Fruit fly (Drosophila melanogaster) whole organism, embryonic: ENCODE results near the gene sesB.

Source experiments
- Atf3 ChIP-seq: fragments of 200-800 bp; sonication (Bioruptor generic); optimal IDR thresholded peaks from 3 replicates; lab custom pipeline; 2016; ENCODE audit warnings: missing biosample characterization, missing genetic modification characterization
- Atf6 ChIP-seq: fragments of 200-800 bp; sonication (Bioruptor generic); IDR thresholded peaks from 2 replicates; pipeline ENCODE4 v1.3.6; 2022; ENCODE audit warnings: missing biosample characterization, missing genetic modification characterization
- CG10654 ChIP-seq: fragments of 200-800 bp; sonication (Bioruptor generic); optimal IDR thresholded peaks from 2 replicates; lab custom pipeline; 2016; ENCODE audit warnings: missing biosample characterization, missing genetic modification characterization
- CG12155 ChIP-seq: fragments of 200-800 bp; sonication (Bioruptor generic); optimal IDR thresholded peaks from 3 replicates; lab custom pipeline; 2016; ENCODE audit warnings: missing biosample characterization, missing genetic modification characterization
- CG12299 ChIP-seq: fragments of 200-800 bp; sonication (Bioruptor generic); optimal IDR thresholded peaks from 2 replicates; lab custom pipeline; 2018; ENCODE audit warnings: missing biosample characterization, mild to moderate bottlenecking, missing genetic modification characterization
- CG1529 ChIP-seq: fragments of 200-800 bp; sonication (Bioruptor generic); optimal IDR thresholded peaks from 3 replicates; lab custom pipeline; 2018; ENCODE audit warnings: missing biosample characterization, missing genetic modification characterization
- CG1602 ChIP-seq: fragments of 200-800 bp; sonication (Bioruptor generic); optimal IDR thresholded peaks from 3 replicates; lab custom pipeline; 2016; ENCODE audit warnings: missing biosample characterization, missing genetic modification characterization
- CG17568 ChIP-seq: fragments of 200-800 bp; sonication (Bioruptor generic); optimal IDR thresholded peaks from 2 replicates; lab custom pipeline; 2018; ENCODE audit warnings: missing biosample characterization, mild to moderate bottlenecking, missing genetic modification characterization, moderate library complexity
- CG18011 ChIP-seq: fragments of 200-800 bp; sonication (Bioruptor generic); optimal IDR thresholded peaks from 2 replicates; lab custom pipeline; 2017; ENCODE audit warnings: missing biosample characterization, missing genetic modification characterization, mild to moderate bottlenecking, moderate library complexity, missing genotype
- CG18599 ChIP-seq: fragments of 200-800 bp; sonication (Bioruptor generic); optimal IDR thresholded peaks from 3 replicates; lab custom pipeline; 2017; ENCODE audit warnings: missing biosample characterization, missing genetic modification characterization, mild to moderate bottlenecking, moderate library complexity, missing genetic modification reagents
- CG4282 ChIP-seq: fragments of 200-800 bp; sonication (Bioruptor generic); optimal IDR thresholded peaks from 2 replicates; lab custom pipeline; 2016; ENCODE audit warnings: missing biosample characterization, missing genetic modification characterization
- CG6654 ChIP-seq: fragments of 200-800 bp; sonication (Bioruptor generic); optimal IDR thresholded peaks from 2 replicates; lab custom pipeline; 2017; ENCODE audit warnings: missing biosample characterization, mild to moderate bottlenecking, missing genetic modification characterization
- CG7271 ChIP-seq: fragments of 200-800 bp; sonication (Bioruptor generic); optimal IDR thresholded peaks from 2 replicates; lab custom pipeline; 2018; ENCODE audit warnings: missing biosample characterization, mild to moderate bottlenecking, missing genetic modification characterization, moderate library complexity
- CG7357 ChIP-seq: fragments of 200-800 bp; sonication (Bioruptor generic); IDR thresholded peaks from 3 replicates; pipeline ENCODE4 v1.3.6; 2022; ENCODE audit warnings: missing biosample characterization, missing genetic modification characterization
- CG7372 ChIP-seq: fragments of 200-800 bp; sonication (Bioruptor generic); IDR thresholded peaks from 2 replicates; pipeline ENCODE4 v1.3.6; 2022; ENCODE audit warnings: missing biosample characterization, missing genetic modification characterization
- CG8478 ChIP-seq: fragments of >200 bp; optimal IDR thresholded peaks from 2 replicates; lab custom pipeline; 2018
- CG9609 ChIP-seq: fragments of 200-800 bp; sonication (Bioruptor generic); optimal IDR thresholded peaks from 3 replicates; lab custom pipeline; 2016; ENCODE audit warnings: missing biosample characterization, missing genetic modification characterization
- CG9817 ChIP-seq: fragments of 200-800 bp; sonication (Bioruptor generic); optimal IDR thresholded peaks from 2 replicates; lab custom pipeline; 2018; ENCODE audit warnings: missing biosample characterization, mild to moderate bottlenecking, missing genetic modification characterization, moderate library complexity
- CoRest ChIP-seq: fragments of 200-800 bp; sonication (Bioruptor generic); optimal IDR thresholded peaks from 3 replicates; lab custom pipeline; 2018; ENCODE audit warnings: missing biosample characterization, mild to moderate bottlenecking, missing genetic modification characterization, moderate library complexity
- GATAe ChIP-seq: fragments of 200-800 bp; sonication (Bioruptor generic); conservative IDR thresholded peaks from 2 replicates; pipeline ENCODE4 v1.3.6; 2022; ENCODE audit warnings: missing biosample characterization, missing genetic modification characterization
- Gsc ChIP-seq: fragments of 200-800 bp; sonication (Bioruptor generic); IDR thresholded peaks from 2 replicates; pipeline ENCODE4 v1.3.6; 2022; ENCODE audit warnings: missing biosample characterization, missing genetic modification characterization
- HmgZ ChIP-seq: fragments of 200-800 bp; sonication (Bioruptor generic); optimal IDR thresholded peaks from 2 replicates; lab custom pipeline; 2018; ENCODE audit warnings: missing biosample characterization, mild to moderate bottlenecking, missing genetic modification characterization
- Hr39 ChIP-seq: fragments of >200 bp; optimal IDR thresholded peaks from 2 replicates; lab custom pipeline; 2017
- NFAT ChIP-seq: fragments of 200-800 bp; sonication (Bioruptor generic); IDR thresholded peaks from 2 replicates; pipeline ENCODE4 v1.3.6; 2022; ENCODE audit warnings: missing biosample characterization, missing genetic modification characterization
- Six4 ChIP-seq: fragments of 200-800 bp; sonication (Bioruptor generic); optimal IDR thresholded peaks from 2 replicates; lab custom pipeline; 2016; ENCODE audit warnings: missing biosample characterization, missing genetic modification characterization
- ara ChIP-seq: fragments of 200-800 bp; sonication (Bioruptor generic); IDR thresholded peaks from 2 replicates; pipeline ENCODE4 v1.3.6; 2022; ENCODE audit warnings: missing biosample characterization, missing genetic modification characterization
- ash1 ChIP-seq: fragments of 200-800 bp; sonication (Bioruptor generic); optimal IDR thresholded peaks from 2 replicates; lab custom pipeline; 2018; ENCODE audit warnings: missing biosample characterization, mild to moderate bottlenecking, missing genetic modification characterization
- bab2 ChIP-seq: fragments of 200-800 bp; sonication (Bioruptor generic); optimal IDR thresholded peaks from 2 replicates; lab custom pipeline; 2016; ENCODE audit warnings: missing biosample characterization, missing genetic modification characterization
- bsh ChIP-seq, 2 experiments: fragments of 200-800 bp; sonication (Bioruptor generic); optimal IDR thresholded peaks; 2 replicates each; lab custom pipeline; 2017 to 2018; ENCODE audit warnings: mild to moderate bottlenecking in 2 of 2, missing biosample characterization in 2 of 2, missing genetic modification characterization in 2 of 2, moderate library complexity in 1 of 2
- corto ChIP-seq: fragments of 200-800 bp; sonication (Bioruptor generic); optimal IDR thresholded peaks from 2 replicates; lab custom pipeline; 2016; ENCODE audit warnings: missing biosample characterization, mild to moderate bottlenecking, missing genetic modification characterization, moderate library complexity
- croc ChIP-seq: fragments of 200-800 bp; sonication (Bioruptor generic); conservative IDR thresholded peaks from 3 replicates; pipeline ENCODE4 v1.3.6; 2022; ENCODE audit warnings: missing biosample characterization, missing genetic modification characterization
- crp ChIP-seq, 2 experiments: fragments of 200-800 bp; sonication (Bioruptor generic); optimal IDR thresholded peaks; 2 replicates in 1 of 2; 3 replicates in 1 of 2; lab custom pipeline; 2017; ENCODE audit warnings: missing biosample characterization in 2 of 2, missing genetic modification characterization in 2 of 2, mild to moderate bottlenecking in 1 of 2, moderate library complexity in 1 of 2
- dmrt99B ChIP-seq: fragments of 200-800 bp; sonication (Bioruptor generic); optimal IDR thresholded peaks from 2 replicates; lab custom pipeline; 2018; ENCODE audit warnings: missing biosample characterization, mild to moderate bottlenecking, missing genetic modification characterization, moderate library complexity
- dysf ChIP-seq: fragments of 200-800 bp; sonication (Bioruptor generic); IDR thresholded peaks from 3 replicates; pipeline ENCODE4 v1.3.6; 2022; ENCODE audit warnings: missing biosample characterization, missing genetic modification characterization
- gcm2 ChIP-seq: fragments of 200-800 bp; sonication (Bioruptor generic); optimal IDR thresholded peaks from 2 replicates; lab custom pipeline; 2016; ENCODE audit warnings: missing biosample characterization, missing genetic modification characterization
- gem ChIP-seq: fragments of 200-800 bp; sonication (Bioruptor generic); optimal IDR thresholded peaks from 2 replicates; lab custom pipeline; 2019; ENCODE audit warnings: missing biosample characterization, mild to moderate bottlenecking, missing genetic modification characterization, moderate library complexity
- gro ChIP-seq: fragments of 200-800 bp; sonication (Bioruptor generic); optimal IDR thresholded peaks from 2 replicates; lab custom pipeline; 2016; ENCODE audit warnings: missing biosample characterization, missing genetic modification characterization
- ham ChIP-seq: fragments of 200-800 bp; sonication (Bioruptor generic); IDR thresholded peaks from 2 replicates; pipeline ENCODE4 v1.3.6; 2022; ENCODE audit warnings: missing biosample characterization, missing genetic modification characterization
- ind ChIP-seq: fragments of 200-800 bp; sonication (Bioruptor generic); optimal IDR thresholded peaks from 3 replicates; lab custom pipeline; 2016; ENCODE audit warnings: missing biosample characterization, missing genetic modification characterization
- jing ChIP-seq: fragments of 200-800 bp; sonication (Bioruptor generic); optimal IDR thresholded peaks from 2 replicates; lab custom pipeline; 2018; ENCODE audit warnings: missing biosample characterization, mild to moderate bottlenecking, missing genetic modification characterization
- knrl ChIP-seq: fragments of 200-800 bp; sonication (Bioruptor generic); IDR thresholded peaks from 3 replicates; pipeline ENCODE4 v1.3.6; 2022; ENCODE audit warnings: missing biosample characterization, missing genetic modification characterization; ENCODE audit not compliant: partially characterized antibody
- maf-S ChIP-seq: fragments of 200-800 bp; sonication (Bioruptor generic); optimal IDR thresholded peaks from 2 replicates; lab custom pipeline; 2016; ENCODE audit warnings: missing biosample characterization, missing genetic modification characterization
- pros ChIP-seq: fragments of 200-800 bp; sonication (Bioruptor generic); optimal IDR thresholded peaks from 3 replicates; lab custom pipeline; 2019; ENCODE audit warnings: missing biosample characterization, mild to moderate bottlenecking, missing genetic modification characterization, moderate library complexity
- ro ChIP-seq: fragments of 200-800 bp; sonication (Bioruptor generic); IDR thresholded peaks from 2 replicates; pipeline ENCODE4 v1.3.6; 2022; ENCODE audit warnings: missing biosample characterization, missing genetic modification characterization
- salm ChIP-seq: fragments of 200-800 bp; sonication (Bioruptor generic); optimal IDR thresholded peaks from 2 replicates; lab custom pipeline; 2018; ENCODE audit warnings: missing biosample characterization, mild to moderate bottlenecking, missing genetic modification characterization
- sd ChIP-seq: fragments of 200-800 bp; sonication (Bioruptor generic); optimal IDR thresholded peaks from 3 replicates; lab custom pipeline; 2018; ENCODE audit warnings: missing biosample characterization, mild to moderate bottlenecking, missing genetic modification characterization, moderate library complexity
- sens-2 ChIP-seq: fragments of 200-800 bp; sonication (Bioruptor generic); IDR thresholded peaks from 2 replicates; pipeline ENCODE4 v1.3.6; 2022; ENCODE audit warnings: missing biosample characterization, missing genetic modification characterization
- slbo ChIP-seq: fragments of 200-800 bp; sonication (Bioruptor generic); IDR thresholded peaks from 2 replicates; pipeline ENCODE4 v1.3.6; 2022; ENCODE audit warnings: missing biosample characterization, missing genetic modification characterization
- sna ChIP-seq: fragments of 200-800 bp; sonication (Bioruptor generic); IDR thresholded peaks from 2 replicates; pipeline ENCODE4 v1.3.6; 2022; ENCODE audit warnings: missing biosample characterization, missing genetic modification characterization; ENCODE audit not compliant: partially characterized antibody
- so ChIP-seq: fragments of 200-800 bp; sonication (Bioruptor generic); IDR thresholded peaks from 3 replicates; pipeline ENCODE4 v1.3.6; 2022; ENCODE audit warnings: missing biosample characterization, missing genetic modification characterization
- zfh1 ChIP-seq: fragments of 200-800 bp; sonication (Bioruptor generic); IDR thresholded peaks from 3 replicates; pipeline ENCODE4 v1.3.6; 2022; ENCODE audit warnings: missing biosample characterization, missing genetic modification characterization

The sesB gene

DNA sequence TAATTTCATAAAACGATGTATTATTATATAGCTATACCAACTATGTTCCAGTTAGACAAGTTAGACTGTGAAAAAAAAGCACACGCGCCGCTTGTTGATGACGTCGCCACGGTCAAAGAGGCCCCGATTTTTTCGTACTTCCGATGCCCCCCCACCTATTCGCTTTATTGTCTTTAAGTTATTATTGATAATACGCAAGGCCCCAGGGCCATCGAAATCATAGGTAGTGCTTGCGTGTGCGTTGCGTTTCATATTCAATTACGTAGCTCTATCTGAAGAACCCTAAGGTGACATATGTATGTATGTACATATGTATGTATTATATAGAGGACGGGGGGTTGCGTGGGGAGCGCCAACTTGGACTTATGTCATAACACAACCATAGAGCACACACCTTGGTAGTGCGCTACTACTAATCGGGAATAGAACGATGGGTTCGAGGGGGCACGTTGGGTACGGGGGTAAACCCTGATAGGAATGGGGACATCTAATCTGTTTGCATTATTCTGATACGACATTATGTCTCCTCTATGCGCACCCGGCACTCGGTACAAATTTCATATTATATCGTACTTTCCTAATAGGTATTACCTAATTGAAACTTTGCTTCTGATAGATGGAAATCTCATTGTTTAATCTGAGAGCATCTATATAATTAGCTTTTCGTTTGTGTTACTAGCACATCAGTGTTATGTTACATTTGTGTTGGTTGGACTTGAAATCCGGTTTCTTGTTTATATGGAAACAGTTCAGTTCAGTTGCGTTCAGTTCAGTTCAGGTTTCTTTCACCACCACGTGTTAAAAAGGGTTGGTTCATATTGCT is 46.9 kb downstream of the sesB start (continued):
- no peak for TF ChIP-seq sna
- no peak for TF ChIP-seq bab2
- TF ChIP-seq CG7357 (GFP tag; lab: Robert Waterston, UW) = no peak
- TF ChIP-seq CG12155 (GFP tag; lab: Kevin White, UChicago) = no peak
- TF ChIP-seq maf-S (GFP tag; lab: Kevin White, UChicago) = no peak
- TF ChIP-seq CG17568 (GFP tag; lab: Kevin White, UChicago) = no peak
- TF ChIP-seq CG1529 (GFP tag; lab: Kevin White, UChicago) = no peak
- TF ChIP-seq CG10654 = no peak
- peak; percentile 16; the same call in 1 of the 2 replicates for TF ChIP-seq slbo (GFP tag; lab: Robert Waterston, UW)
- no peak for TF ChIP-seq ham (GFP tag; lab: Robert Waterston, UW)
- TF ChIP-seq gro = no peak
- no peak for TF ChIP-seq CG4282
- TF ChIP-seq CoRest (tag; lab: Kevin White, UChicago) = no peak
- no peak for TF ChIP-seq Atf3 (GFP tag; lab: Kevin White, UChicago)
- TF ChIP-seq CG7372 (GFP tag; lab: Robert Waterston, UW) = no peak
- no peak for TF ChIP-seq CG9817 (tag; lab: Kevin White, UChicago)
- no peak for TF ChIP-seq so
- no peak for TF ChIP-seq gcm2 (GFP tag; lab: Kevin White, UChicago)
- no peak for TF ChIP-seq pros (GFP tag; lab: Kevin White, UChicago)
- no peak for TF ChIP-seq jing
- TF ChIP-seq CG12299 = no peak
- TF ChIP-seq CG8478 (lab: Kevin White, UChicago) = no peak
- no peak for TF ChIP-seq Gsc (GFP tag; lab: Robert Waterston, UW)
- no peak for TF ChIP-seq ro (GFP tag; lab: Robert Waterston, UW)
- no peak for TF ChIP-seq ind (GFP tag; lab: Kevin White, UChicago)
- peak; percentile 41 for TF ChIP-seq CG18599
- peak; percentile 90 for TF ChIP-seq GATAe (GFP tag; lab: Robert Waterston, UW)
- TF ChIP-seq sd = peak; percentile 44
- TF ChIP-seq Atf6 (GFP tag; lab: Robert Waterston, UW) = no peak
- no peak for TF ChIP-seq ara (GFP tag; lab: Robert Waterston, UW)
- no peak for TF ChIP-seq ash1 (GFP tag; lab: Kevin White, UChicago)
- no peak for TF ChIP-seq sens-2
- no peak for TF ChIP-seq dmrt99B
- no peak for TF ChIP-seq Six4
- TF ChIP-seq CG9609 (GFP tag; lab: Kevin White, UChicago) = no peak
- TF ChIP-seq crp (GFP tag; optimal IDR thresholded peaks at IDR 0.05; lab: Kevin White, UChicago) = no peak
- no peak for TF ChIP-seq Hr39 (lab: Kevin White, UChicago)
- TF ChIP-seq gem (tag; lab: Kevin White, UChicago) = no peak
- peak; percentile 31 for TF ChIP-seq HmgZ (tag; lab: Kevin White, UChicago)
- TF ChIP-seq salm (tag; lab: Kevin White, UChicago) = no peak
- no peak for TF ChIP-seq NFAT (GFP tag; lab: Robert Waterston, UW)
- TF ChIP-seq croc (GFP tag; lab: Robert Waterston, UW) = no peak
- TF ChIP-seq corto = no peak
- no peak for TF ChIP-seq zfh1 (GFP tag; lab: Robert Waterston, UW)
- TF ChIP-seq CG18011 (GFP tag; lab: Kevin White, UChicago) = no peak
- no peak for TF ChIP-seq CG6654 (GFP tag; lab: Kevin White, UChicago)
- TF ChIP-seq bsh (GFP tag; optimal IDR thresholded peaks at IDR 0.05; lab: Kevin White, UChicago) = no peak
- TF ChIP-seq knrl (GFP tag; lab: Robert Waterston, UW) = no peak
- TF ChIP-seq CG1602 (GFP tag; lab: Kevin White, UChicago) = no peak
- TF ChIP-seq CG7271 (tag; lab: Kevin White, UChicago) = no peak
- no peak for TF ChIP-seq dysf (GFP tag; lab: Robert Waterston, UW)
